Worm (Caenorhabditis elegans) whole organism, L4 larva: ENCODE data around the gene hda-2.
A peak's percentile ranks its signal among the peaks of the same experiment; 100 is the strongest.

Source experiments
- D1046.2 ChIP-seq: fragments of 200-800 bp; sonication (Bioruptor generic); IDR thresholded peaks from 2 replicates; pipeline ENCODE4 v1.3.6; 2022; ENCODE audit warnings: missing genetic modification characterization, missing compliant biosample characterization
- F10B5.3 ChIP-seq: sonication (generic microtip); optimal IDR thresholded peaks from 2 replicates; lab custom pipeline; 2016; ENCODE audit warnings: mild to moderate bottlenecking, missing genetic modification characterization, missing compliant biosample characterization
- F26F4.8 ChIP-seq: fragments of 200-800 bp; sonication (Bioruptor generic); conservative IDR thresholded peaks from 2 replicates; pipeline ENCODE4 v1.3.6; 2022; ENCODE audit warnings: missing genetic modification characterization, missing compliant biosample characterization
- F44E2.7 ChIP-seq: fragments of 200-800 bp; sonication (Bioruptor generic); IDR thresholded peaks from 2 replicates; pipeline ENCODE4 v2.1.2; 2022; ENCODE audit warnings: missing genetic modification characterization, missing compliant biosample characterization
- R02D3.7 ChIP-seq: fragments of 150-350 bp; sonication (generic microtip); optimal IDR thresholded peaks from 3 replicates; lab custom pipeline; 2014; ENCODE audit warnings: missing biosample characterization, missing genetic modification characterization
- T20F7.1 ChIP-seq: fragments of 200-800 bp; sonication (Bioruptor generic); optimal IDR thresholded peaks from 2 replicates; lab custom pipeline; 2018; ENCODE audit warnings: mild to moderate bottlenecking, missing genetic modification characterization, missing compliant biosample characterization
- ZK337.2 ChIP-seq: fragments of 200-800 bp; sonication (Bioruptor generic); IDR thresholded peaks from 2 replicates; pipeline ENCODE4 v1.3.6; 2022; ENCODE audit warnings: missing genetic modification reagents, missing genetic modification characterization, missing compliant biosample characterization
- ZK546.5 ChIP-seq, 2 experiments: sonication (generic microtip); optimal IDR thresholded peaks; 2 replicates each; lab custom pipeline; 2017; ENCODE audit warnings: missing biosample characterization in 2 of 2, missing genetic modification characterization in 2 of 2
- aha-1 ChIP-seq: fragments of 150-350 bp; peaks from one replicate; lab custom pipeline; 2014; ENCODE audit warnings: missing biosample characterization, missing genetic modification characterization
- aly-2 ChIP-seq: sonication (generic microtip); optimal IDR thresholded peaks from 2 replicates; lab custom pipeline; 2018; ENCODE audit warnings: missing biosample characterization, missing genetic modification characterization
- attf-4 ChIP-seq: sonication (generic microtip); optimal IDR thresholded peaks from 3 replicates; lab custom pipeline; 2017; ENCODE audit warnings: missing biosample characterization, missing genetic modification characterization
- ceh-20 ChIP-seq: fragments of 200-800 bp; sonication (Bioruptor generic); IDR thresholded peaks from 2 replicates; pipeline ENCODE4 v1.3.6; 2022; ENCODE audit warnings: missing genetic modification reagents, missing genetic modification characterization, missing compliant biosample characterization
- ceh-28 ChIP-seq: fragments of 150-350 bp; optimal IDR thresholded peaks from 2 replicates; lab custom pipeline; 2014; ENCODE audit warnings: missing biosample characterization, missing genetic modification reagents, missing genetic modification characterization
- ceh-44 ChIP-seq: fragments of 200-800 bp; sonication (Bioruptor generic); IDR thresholded peaks from 2 replicates; pipeline ENCODE4 v1.3.6; 2022; ENCODE audit warnings: missing genetic modification reagents, missing genetic modification characterization, missing compliant biosample characterization
- daf-16 ChIP-seq, 3 experiments: sonication (generic microtip); optimal IDR thresholded peaks; 2 replicates each; lab custom pipeline; 2016 to 2017; ENCODE audit warnings: missing genetic modification characterization in 3 of 3, missing genetic modification reagents in 3 of 3, mild to moderate bottlenecking in 2 of 3, missing compliant biosample characterization in 2 of 3, missing biosample characterization in 1 of 3, moderate library complexity in 1 of 3
- daf-19 ChIP-seq: fragments of 200-800 bp; sonication (Bioruptor generic); conservative IDR thresholded peaks from 2 replicates; pipeline ENCODE4 v1.3.6; 2022; ENCODE audit warnings: missing genetic modification characterization, missing compliant biosample characterization
- dmd-6 ChIP-seq: fragments of 200-800 bp; sonication (Bioruptor generic); IDR thresholded peaks from 2 replicates; pipeline ENCODE4 v1.3.6; 2022; ENCODE audit warnings: missing genetic modification reagents, missing genetic modification characterization, missing compliant biosample characterization
- dmd-8 ChIP-seq: fragments of 200-800 bp; sonication (Bioruptor generic); IDR thresholded peaks from 2 replicates; pipeline ENCODE4 v1.3.6; 2022; ENCODE audit warnings: missing genetic modification characterization, missing compliant biosample characterization
- dmd-9 ChIP-seq: fragments of 200-800 bp; sonication (Bioruptor generic); IDR thresholded peaks from 2 replicates; pipeline ENCODE4 v1.3.6; 2022; ENCODE audit warnings: missing genetic modification reagents, missing genetic modification characterization, missing compliant biosample characterization
- dve-1 ChIP-seq: sonication (generic microtip); optimal IDR thresholded peaks from 2 replicates; lab custom pipeline; 2017; ENCODE audit warnings: antibody characterized with exemption, mild to moderate bottlenecking, missing genetic modification characterization, missing compliant biosample characterization; ENCODE audit not compliant: insufficient read depth
- egl-27 ChIP-seq: sonication (generic microtip); optimal IDR thresholded peaks from 3 replicates; lab custom pipeline; 2017; ENCODE audit warnings: missing biosample characterization, missing genetic modification reagents, missing genetic modification characterization
- fos-1 ChIP-seq: fragments of 150-350 bp; optimal IDR thresholded peaks from 2 replicates; lab custom pipeline; 2014; ENCODE audit warnings: missing biosample characterization, missing genetic modification characterization
- hlh-11 ChIP-seq: fragments of 200-800 bp; sonication (Bioruptor generic); optimal IDR thresholded peaks from 2 replicates; lab custom pipeline; 2018; ENCODE audit warnings: mild to moderate bottlenecking, missing genetic modification characterization, missing compliant biosample characterization
- hmg-1.1 ChIP-seq: fragments of 200-800 bp; sonication (Bioruptor generic); IDR thresholded peaks from 2 replicates; pipeline ENCODE4 v1.3.6; 2022; ENCODE audit warnings: missing genetic modification reagents, missing genetic modification characterization, missing compliant biosample characterization
- jun-1 ChIP-seq: fragments of 150-350 bp; optimal IDR thresholded peaks from 2 replicates; lab custom pipeline; 2014; ENCODE audit warnings: missing biosample characterization, missing genetic modification reagents, missing genetic modification characterization
- lin-1 ChIP-seq: fragments of 200-800 bp; sonication (Bioruptor generic); IDR thresholded peaks from 2 replicates; pipeline ENCODE4 v1.3.6; 2022; ENCODE audit warnings: missing genetic modification reagents, missing genetic modification characterization, missing compliant biosample characterization
- lin-15B ChIP-seq: fragments of 150-350 bp; sonication (generic microtip); optimal IDR thresholded peaks from 3 replicates; lab custom pipeline; 2014; ENCODE audit warnings: missing biosample characterization, missing genetic modification characterization
- lsy-2 ChIP-seq, 2 experiments: fragments of 150-350 bp in 1 of 2; sonication (generic microtip) in 1 of 2; optimal IDR thresholded peaks; 2 replicates each; lab custom pipeline; 2014 to 2017; ENCODE audit warnings: missing biosample characterization in 2 of 2, missing genetic modification characterization in 2 of 2
- madf-9 ChIP-seq: fragments of 200-800 bp; sonication (Bioruptor generic); conservative IDR thresholded peaks from 2 replicates; pipeline ENCODE4 v1.3.6; 2022; ENCODE audit warnings: missing genetic modification reagents, missing genetic modification characterization, missing compliant biosample characterization
- mdl-1 ChIP-seq, 2 experiments: fragments of 150-350 bp in 1 of 2; sonication (generic microtip) in 1 of 2; optimal IDR thresholded peaks; 2 replicates each; lab custom pipeline; 2014 to 2017; ENCODE audit warnings: missing biosample characterization in 2 of 2, missing genetic modification characterization in 2 of 2
- mes-2 ChIP-seq: sonication (generic microtip); optimal IDR thresholded peaks from 2 replicates; lab custom pipeline; 2016; ENCODE audit warnings: missing genotype, mild to moderate bottlenecking, missing genetic modification characterization, missing compliant biosample characterization; ENCODE audit not compliant: poor library complexity, severe bottlenecking
- mxl-2 ChIP-seq: fragments of 200-800 bp; sonication (Bioruptor generic); conservative IDR thresholded peaks from 2 replicates; pipeline ENCODE4 v1.3.6; 2022; ENCODE audit warnings: missing genetic modification reagents, missing genetic modification characterization, missing compliant biosample characterization
- mxl-3 ChIP-seq: fragments of 200-800 bp; sonication (Bioruptor generic); optimal IDR thresholded peaks from 2 replicates; lab custom pipeline; 2018; ENCODE audit warnings: mild to moderate bottlenecking, missing genetic modification characterization, missing compliant biosample characterization
- nhr-10 ChIP-seq: fragments of 150-350 bp; optimal IDR thresholded peaks from 2 replicates; lab custom pipeline; 2014; ENCODE audit warnings: missing biosample characterization, missing genetic modification characterization
- nhr-237 ChIP-seq: sonication (generic microtip); optimal IDR thresholded peaks from 2 replicates; lab custom pipeline; 2017; ENCODE audit warnings: missing biosample characterization, missing genetic modification characterization
- nhr-28 ChIP-seq: fragments of 150-350 bp; optimal IDR thresholded peaks from 2 replicates; lab custom pipeline; 2014; ENCODE audit warnings: missing biosample characterization, missing genetic modification characterization
- nhr-48 ChIP-seq: sonication (generic microtip); optimal IDR thresholded peaks from 2 replicates; lab custom pipeline; 2016; ENCODE audit warnings: mild to moderate bottlenecking, missing genetic modification characterization, missing compliant biosample characterization
- nhr-6 ChIP-seq: fragments of 150-350 bp; optimal IDR thresholded peaks from 2 replicates; lab custom pipeline; 2014; ENCODE audit warnings: missing biosample characterization, missing genetic modification characterization
- nhr-77 ChIP-seq: fragments of 150-350 bp; optimal IDR thresholded peaks from 2 replicates; lab custom pipeline; 2014; ENCODE audit warnings: missing biosample characterization, missing genetic modification characterization
- php-3 ChIP-seq: fragments of 200-800 bp; sonication (Bioruptor generic); IDR thresholded peaks from 2 replicates; pipeline ENCODE4 v1.3.6; 2022; ENCODE audit warnings: missing genetic modification reagents, missing genetic modification characterization, missing compliant biosample characterization
- pqm-1 ChIP-seq: sonication (generic microtip); optimal IDR thresholded peaks from 2 replicates; lab custom pipeline; 2017; ENCODE audit warnings: missing biosample characterization, missing genetic modification characterization
- rbr-2 ChIP-seq: sonication (generic microtip); optimal IDR thresholded peaks from 2 replicates; lab custom pipeline; 2016; ENCODE audit warnings: missing genotype, missing genetic modification characterization, missing compliant biosample characterization
- saeg-2 ChIP-seq: fragments of 200-800 bp; sonication (Bioruptor generic); IDR thresholded peaks from 2 replicates; pipeline ENCODE4 v1.3.6; 2022; ENCODE audit warnings: missing genetic modification reagents, missing genetic modification characterization, missing compliant biosample characterization
- spr-3 ChIP-seq: fragments of 200-800 bp; sonication (Bioruptor generic); optimal IDR thresholded peaks from 2 replicates; lab custom pipeline; 2018; ENCODE audit warnings: mild to moderate bottlenecking, missing genetic modification characterization, missing compliant biosample characterization
- tag-97 ChIP-seq: fragments of 200-800 bp; sonication (Bioruptor generic); IDR thresholded peaks from 2 replicates; pipeline ENCODE4 v1.3.6; 2022; ENCODE audit warnings: missing genetic modification characterization, missing compliant biosample characterization
- tra-1 ChIP-seq: fragments of 200-800 bp; sonication (Bioruptor generic); IDR thresholded peaks from 2 replicates; pipeline ENCODE4 v1.3.6; 2022; ENCODE audit warnings: missing genetic modification reagents, missing genetic modification characterization, missing compliant biosample characterization
- zip-2 ChIP-seq: fragments of 150-350 bp; optimal IDR thresholded peaks from 2 replicates; lab custom pipeline; 2014; ENCODE audit warnings: missing biosample characterization, missing genetic modification characterization
- ztf-7 ChIP-seq: fragments of 150-350 bp; optimal IDR thresholded peaks from 2 replicates; lab custom pipeline; 2014; ENCODE audit warnings: missing biosample characterization, missing genetic modification characterization

The hda-2 gene

DNA sequence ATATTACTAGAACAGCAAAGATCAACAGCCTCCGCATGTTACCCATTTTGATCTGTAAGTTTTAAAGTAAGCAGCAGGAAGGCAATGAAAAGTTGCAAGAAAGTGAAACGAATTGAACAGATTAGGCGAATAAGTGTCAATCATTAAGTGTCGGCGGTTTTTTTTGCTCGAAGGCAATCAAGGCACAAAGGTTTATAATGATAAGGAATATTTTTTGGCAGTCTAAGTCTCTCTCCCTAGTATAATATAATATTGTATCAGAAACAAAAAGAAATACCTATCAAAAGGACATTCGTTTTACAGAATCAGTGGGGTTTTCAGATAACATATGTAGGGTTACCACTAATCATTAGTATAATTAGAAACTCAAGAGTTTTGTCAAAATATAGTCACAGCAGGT, 10.3 kb upstream of the hda-2 start, which contains the start of gene nrf-6:
nrf-6 (minus strand) TSS at position 52 of the 400 bp plus-strand sequence.
- TF ChIP-seq F10B5.3 (tag; lab: Kevin White, UChicago) (no peak), fos-1 (tag; lab: Kevin White, UChicago) (no peak), R02D3.7 (tag; lab: Kevin White, UChicago) (no peak), T20F7.1 (peak; percentile 10), F44E2.7 (no peak), php-3 (GFP tag; lab: Robert Waterston, UW) (peak; percentile 46; the same call in 1 of the 2 replicates), hlh-11 (tag; lab: Kevin White, UChicago) (peak; percentile 61), dmd-6 (GFP tag; lab: Robert Waterston, UW) (peak; percentile 90), daf-16 (GFP tag; optimal IDR thresholded peaks at IDR 0.05; lab: Kevin White, UChicago) (peak in 1 of 2 experiments; percentile 11), daf-16 (tag; optimal IDR thresholded peaks at IDR 0.05; lab: Kevin White, UChicago) (peak; percentile 49), pqm-1 (peak; percentile 43), dve-1 (tag; lab: Kevin White, UChicago) (peak; percentile 74), nhr-28 (tag; lab: Kevin White, UChicago) (peak; percentile 66), nhr-48 (peak; percentile 41), lin-1 (GFP tag; lab: Robert Waterston, UW) (0 out of 2 replicates have a peak, but pooled peaks have one; percentile 10), lin-15B (tag; lab: Kevin White, UChicago) (no peak), tra-1 (GFP tag; lab: Robert Waterston, UW) (peak; percentile 66; the same call in 1 of the 2 replicates), ceh-20 (no peak)

DNA sequence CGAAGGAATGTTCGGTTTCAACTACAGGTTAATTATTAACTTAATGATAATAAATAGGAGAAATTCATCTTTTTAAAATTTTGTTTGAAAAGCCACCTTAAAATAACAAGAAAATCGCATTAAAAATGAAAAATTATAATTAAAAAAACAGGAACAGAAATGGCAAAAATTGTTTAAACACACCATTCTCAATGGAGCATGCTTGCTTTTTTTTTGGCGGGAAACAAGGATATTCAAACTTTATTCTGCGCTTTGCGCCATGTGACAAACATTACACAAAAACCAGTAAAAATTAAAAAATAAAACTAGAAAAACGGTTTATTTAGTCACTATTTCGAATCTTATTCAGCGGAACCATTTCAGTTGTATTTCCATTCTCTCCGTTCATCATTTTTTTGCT, 6.4 kb upstream of the hda-2 start:
- no peak for TF ChIP-seq dmd-9 (GFP tag; lab: Robert Waterston, UW)
- TF ChIP-seq spr-3 (GFP tag; lab: Kevin White, UChicago) = no peak
- TF ChIP-seq daf-19 (GFP tag; lab: Robert Waterston, UW) = no peak
- TF ChIP-seq saeg-2 (GFP tag; lab: Robert Waterston, UW) = no peak
- TF ChIP-seq mes-2 = no peak
- no peak for TF ChIP-seq aha-1 (tag; lab: Kevin White, UChicago)
- no peak for TF ChIP-seq jun-1 (tag; lab: Kevin White, UChicago)
- no peak for TF ChIP-seq ZK546.5 (tag; optimal IDR thresholded peaks at IDR 0.05; lab: Kevin White, UChicago)
- no peak for TF ChIP-seq daf-16 (GFP tag; optimal IDR thresholded peaks at IDR 0.05; lab: Kevin White, UChicago)
- no peak for TF ChIP-seq daf-16 (tag; optimal IDR thresholded peaks at IDR 0.05; lab: Kevin White, UChicago)
- TF ChIP-seq rbr-2 = no peak
- no peak for TF ChIP-seq nhr-10 (tag; lab: Kevin White, UChicago)
- TF ChIP-seq ztf-7 (tag; lab: Kevin White, UChicago) = no peak
- no peak for TF ChIP-seq mxl-3 (GFP tag; lab: Kevin White, UChicago)
- no peak for TF ChIP-seq zip-2 (tag; lab: Kevin White, UChicago)
- no peak for TF ChIP-seq mxl-2
- TF ChIP-seq tag-97 (GFP tag; lab: Robert Waterston, UW) = no peak

- TF ChIP-seq daf-19 (GFP tag; lab: Robert Waterston, UW) = no peak
- TF ChIP-seq nhr-77 (tag; lab: Kevin White, UChicago) = peak; percentile 55
- TF ChIP-seq mxl-3 (GFP tag; lab: Kevin White, UChicago) = peak; percentile 89
- peak; percentile 48 for TF ChIP-seq ceh-28
- peak; percentile 52 to 81 for TF ChIP-seq mdl-1 (tag; optimal IDR thresholded peaks at IDR 0.05; lab: Kevin White, UChicago)
- 0 out of 2 replicates have a peak, but pooled peaks have one; percentile 54 for TF ChIP-seq dmd-8 (GFP tag; lab: Robert Waterston, UW)
- TF ChIP-seq nhr-6 (tag; lab: Kevin White, UChicago) = peak; percentile 43
- peak; percentile 84; the same call in 1 of the 2 replicates for TF ChIP-seq madf-9 (GFP tag; lab: Robert Waterston, UW)
- no peak for TF ChIP-seq attf-4 (tag; lab: Kevin White, UChicago)
- TF ChIP-seq ceh-44 (GFP tag; lab: Robert Waterston, UW) = peak; percentile 43; the same call in 1 of the 2 replicates
- peak; percentile 99 for TF ChIP-seq aha-1 (tag; lab: Kevin White, UChicago)
- no peak for TF ChIP-seq F44E2.7
- TF ChIP-seq hmg-1.1 (GFP tag; lab: Robert Waterston, UW) = peak; percentile 97
- no peak for TF ChIP-seq ZK546.5 (tag; optimal IDR thresholded peaks at IDR 0.05; lab: Kevin White, UChicago)
- TF ChIP-seq lsy-2 (tag; optimal IDR thresholded peaks at IDR 0.05; lab: Kevin White, UChicago) = peak; percentile 65 to 81
- TF ChIP-seq mes-2 = peak; percentile 74
- TF ChIP-seq D1046.2 (GFP tag; lab: Robert Waterston, UW) = peak; percentile 60; the same call in 1 of the 2 replicates
- no peak for TF ChIP-seq F26F4.8 (GFP tag; lab: Robert Waterston, UW)
- TF ChIP-seq nhr-237 (tag; lab: Kevin White, UChicago) = no peak
- no peak for TF ChIP-seq egl-27 (tag; lab: Kevin White, UChicago)
- peak; percentile 43; the same call in 1 of the 2 replicates for TF ChIP-seq ZK337.2
- no peak for TF ChIP-seq aly-2
- peak; percentile 55; the same call in 1 of the 2 replicates for TF ChIP-seq dmd-9 (GFP tag; lab: Robert Waterston, UW)
Measured at ce11 chrII:8028246-8028694, 5.9 kb upstream of the hda-2 start.
